Worm (Caenorhabditis elegans): ENCODE results near the gene gmpr-1.

DNA sequence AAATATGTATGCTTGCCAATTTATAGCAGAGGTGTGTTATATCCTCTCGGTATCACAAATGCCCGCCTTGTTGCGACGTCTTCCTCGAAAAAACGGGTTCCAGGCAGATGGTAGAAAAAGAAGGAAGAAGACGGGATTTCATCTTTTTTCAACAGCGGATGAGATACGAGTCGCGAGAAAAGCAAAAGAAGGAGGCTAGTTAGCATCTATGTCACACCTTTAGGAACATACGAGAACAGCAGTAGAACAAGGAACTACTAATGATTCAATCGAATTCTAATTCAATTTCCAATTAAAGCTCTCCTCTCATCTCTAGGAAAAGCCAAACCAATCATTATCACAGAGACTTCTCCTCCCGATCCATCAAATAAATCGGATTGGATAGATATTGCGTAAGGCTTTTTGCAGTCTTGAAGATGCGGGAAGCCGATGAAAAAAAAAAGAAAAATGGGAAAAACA is 43.5 kb upstream of the gmpr-1 start, which contains the start of gene grl-5:
- no peak for TF ChIP-seq lsy-2 (tag; optimal IDR thresholded peaks at IDR 0.05)
- no peak for TF ChIP-seq nhr-77 (tag; optimal IDR thresholded peaks at IDR 0.05)
- TF ChIP-seq duxl-1 (tag; optimal IDR thresholded peaks at IDR 0.05; ENCODE audit: poor library complexity): no peak
- TF ChIP-seq saeg-2 (GFP tag; IDR thresholded peaks at IDR 0.05): no peak
